Worm (Caenorhabditis elegans) whole organism, L3 larva: ENCODE measurements around the gene F42A9.8.

Experiments used
- aly-2 ChIP-seq: fragments of 150-350 bp; optimal IDR thresholded peaks from 2 replicates; lab custom pipeline; 2014; ENCODE audit warnings: missing biosample characterization, missing genetic modification characterization
- ama-1 ChIP-seq: fragments of 150-350 bp; optimal IDR thresholded peaks from 2 replicates; lab custom pipeline; 2018
- nhr-28 ChIP-seq: fragments of 150-350 bp; optimal IDR thresholded peaks from 2 replicates; lab custom pipeline; 2014; ENCODE audit warnings: missing biosample characterization, missing genetic modification characterization
- pqm-1 ChIP-seq: fragments of 150-350 bp; optimal IDR thresholded peaks from 2 replicates; lab custom pipeline; 2017; ENCODE audit warnings: missing biosample characterization, missing genetic modification characterization, inconsistent platforms
- snpc-4 ChIP-seq: fragments of 150-350 bp; optimal IDR thresholded peaks from 2 replicates; lab custom pipeline; 2014; ENCODE audit warnings: missing biosample characterization, missing genetic modification characterization
- ztf-4 ChIP-seq: fragments of 150-350 bp; optimal IDR thresholded peaks from 2 replicates; lab custom pipeline; 2014; ENCODE audit warnings: missing biosample characterization, missing genetic modification characterization

- TF ChIP-seq pqm-1 (tag; lab: Kevin White, UChicago) (no peak), nhr-28 (no peak), snpc-4 (tag; lab: Kevin White, UChicago) (no peak), ama-1 (no peak), aly-2 (tag; lab: Kevin White, UChicago) (no peak), ztf-4 (tag; lab: Kevin White, UChicago) (no peak)
Observed at ce11 chrIV:8615314-8615713, 3.3 kb downstream of the F42A9.8 start.
